Fruit fly (Drosophila melanogaster) whole organism, prepupa: ENCODE results near the gene CG42833.

Source experiments
- CG10669 ChIP-seq: fragments of 200-800 bp; sonication (Bioruptor generic); optimal IDR thresholded peaks from 3 replicates; lab custom pipeline; 2018; ENCODE audit warnings: missing biosample characterization, mild to moderate bottlenecking, missing genetic modification characterization, moderate library complexity
- CG11762 ChIP-seq: fragments of 200-800 bp; sonication (Bioruptor generic); optimal IDR thresholded peaks from 3 replicates; lab custom pipeline; 2016; ENCODE audit warnings: missing biosample characterization, missing genetic modification characterization; ENCODE audit not compliant: insufficient read depth
- CG1621 ChIP-seq: fragments of 200-800 bp; sonication (Bioruptor generic); optimal IDR thresholded peaks from 3 replicates; lab custom pipeline; 2018; ENCODE audit warnings: missing biosample characterization, mild to moderate bottlenecking, missing genetic modification characterization
- CG16779 ChIP-seq: fragments of 200-800 bp; sonication (Bioruptor generic); optimal IDR thresholded peaks from 3 replicates; lab custom pipeline; 2017; ENCODE audit warnings: missing biosample characterization, mild to moderate bottlenecking, missing genetic modification characterization
- CG3032 ChIP-seq: fragments of 200-800 bp; optimal IDR thresholded peaks from 2 replicates; lab custom pipeline; 2019; ENCODE audit warnings: missing biosample characterization, mild to moderate bottlenecking, missing genetic modification characterization, moderate library complexity
- CG31627 ChIP-seq: fragments of 200-800 bp; sonication (Bioruptor generic); optimal IDR thresholded peaks from 3 replicates; lab custom pipeline; 2016; ENCODE audit warnings: missing biosample characterization, missing genetic modification characterization
- CG34406 ChIP-seq: fragments of 200-800 bp; sonication (Bioruptor generic); optimal IDR thresholded peaks from 3 replicates; lab custom pipeline; 2016; ENCODE audit warnings: missing biosample characterization, missing genetic modification characterization
- CG3919 ChIP-seq: fragments of 200-800 bp; sonication (Bioruptor generic); optimal IDR thresholded peaks from 3 replicates; lab custom pipeline; 2016; ENCODE audit warnings: missing biosample characterization, missing genetic modification characterization
- CG6163 ChIP-seq: fragments of 200-800 bp; sonication (Bioruptor generic); IDR thresholded peaks from 3 replicates; pipeline ENCODE4 v1.3.6; 2022; ENCODE audit warnings: missing biosample characterization, missing genetic modification characterization
- CG6276 ChIP-seq: fragments of 200-800 bp; sonication (Bioruptor generic); optimal IDR thresholded peaks from 2 replicates; lab custom pipeline; 2017; ENCODE audit warnings: missing biosample characterization, mild to moderate bottlenecking, missing genetic modification characterization
- CG6792 ChIP-seq: fragments of 200-800 bp; sonication (Bioruptor generic); optimal IDR thresholded peaks from 3 replicates; lab custom pipeline; 2016; ENCODE audit warnings: missing biosample characterization, missing genetic modification characterization
- CG6808 ChIP-seq: fragments of 200-800 bp; sonication (Bioruptor generic); optimal IDR thresholded peaks from 3 replicates; lab custom pipeline; 2017; ENCODE audit warnings: missing biosample characterization, missing genetic modification characterization, mild to moderate bottlenecking, moderate library complexity, missing genetic modification reagents
- CG6854 ChIP-seq: fragments of 200-800 bp; sonication (Bioruptor generic); optimal IDR thresholded peaks from 2 replicates; lab custom pipeline; 2017; ENCODE audit warnings: missing biosample characterization, mild to moderate bottlenecking, missing genetic modification characterization
- CG7368 ChIP-seq: fragments of 200-800 bp; sonication (Bioruptor generic); optimal IDR thresholded peaks from 3 replicates; lab custom pipeline; 2016; ENCODE audit warnings: missing biosample characterization, missing genetic modification characterization
- CG8632 ChIP-seq: fragments of 200-800 bp; sonication (Bioruptor generic); optimal IDR thresholded peaks from 3 replicates; lab custom pipeline; 2016; ENCODE audit warnings: missing biosample characterization, missing genetic modification characterization
- CG9139 ChIP-seq: fragments of 200-800 bp; sonication (Bioruptor generic); optimal IDR thresholded peaks from 3 replicates; lab custom pipeline; 2017; ENCODE audit warnings: missing biosample characterization, mild to moderate bottlenecking, missing genetic modification characterization
- Eip78C ChIP-seq: fragments of 200-800 bp; sonication (Bioruptor generic); peaks from one replicate; lab custom pipeline; 2016; ENCODE audit warnings: missing biosample characterization, missing genetic modification characterization
- Eip93F ChIP-seq: fragments of 200-800 bp; sonication (Bioruptor generic); optimal IDR thresholded peaks from 2 replicates; lab custom pipeline; 2016; ENCODE audit warnings: missing biosample characterization, mild to moderate bottlenecking, missing genetic modification characterization
- Hr38 ChIP-seq: sonication (Bioruptor generic); optimal IDR thresholded peaks from 2 replicates; lab custom pipeline; 2016; ENCODE audit warnings: missing biosample characterization, missing genetic modification characterization
- Hr39 ChIP-seq: fragments of 200-800 bp; sonication (Bioruptor generic); optimal IDR thresholded peaks from 2 replicates; lab custom pipeline; 2016; ENCODE audit warnings: missing biosample characterization, missing genetic modification characterization
- Hr4 ChIP-seq: fragments of 200-800 bp; sonication (Bioruptor generic); optimal IDR thresholded peaks from 3 replicates; lab custom pipeline; 2016; ENCODE audit warnings: missing biosample characterization, missing genetic modification characterization
- Lpt ChIP-seq: fragments of 200-800 bp; sonication (Bioruptor generic); optimal IDR thresholded peaks from 3 replicates; lab custom pipeline; 2016; ENCODE audit warnings: missing biosample characterization, missing genetic modification characterization
- OdsH ChIP-seq: fragments of 200-800 bp; sonication (Bioruptor generic); optimal IDR thresholded peaks from 3 replicates; lab custom pipeline; 2016; ENCODE audit warnings: missing biosample characterization, missing genetic modification characterization
- Smox ChIP-seq: fragments of 200-800 bp; sonication (Bioruptor generic); optimal IDR thresholded peaks from 3 replicates; lab custom pipeline; 2016; ENCODE audit warnings: missing biosample characterization, missing genetic modification characterization
- Sox102F ChIP-seq: fragments of 200-800 bp; sonication (Bioruptor generic); optimal IDR thresholded peaks from 2 replicates; lab custom pipeline; 2016; ENCODE audit warnings: missing biosample characterization, mild to moderate bottlenecking, missing genetic modification characterization
- Sox15 ChIP-seq: fragments of 200-800 bp; sonication (Bioruptor generic); optimal IDR thresholded peaks from 3 replicates; lab custom pipeline; 2016; ENCODE audit warnings: missing biosample characterization, missing genetic modification characterization
- achi ChIP-seq: fragments of 200-800 bp; sonication (Bioruptor generic); optimal IDR thresholded peaks from 3 replicates; lab custom pipeline; 2016; ENCODE audit warnings: missing biosample characterization, missing genetic modification characterization
- acj6 ChIP-seq: fragments of 200-800 bp; sonication (Bioruptor generic); optimal IDR thresholded peaks from 3 replicates; lab custom pipeline; 2016; ENCODE audit warnings: missing biosample characterization, missing genetic modification characterization
- dac ChIP-seq: fragments of 200-800 bp; sonication (Bioruptor generic); optimal IDR thresholded peaks from 2 replicates; lab custom pipeline; 2017; ENCODE audit warnings: missing biosample characterization, mild to moderate bottlenecking, missing genetic modification characterization
- eg ChIP-seq: fragments of 200-800 bp; sonication (Bioruptor generic); IDR thresholded peaks from 3 replicates; pipeline ENCODE4 v1.3.6; 2022; ENCODE audit warnings: missing biosample characterization, missing genetic modification characterization
- esn ChIP-seq: fragments of 200-800 bp; sonication (Bioruptor generic); optimal IDR thresholded peaks from 2 replicates; lab custom pipeline; 2016; ENCODE audit warnings: missing biosample characterization, mild to moderate bottlenecking, missing genetic modification characterization, moderate library complexity
- fd85E ChIP-seq: fragments of 200-800 bp; sonication (Bioruptor generic); optimal IDR thresholded peaks from 3 replicates; lab custom pipeline; 2016; ENCODE audit warnings: missing biosample characterization, missing genetic modification characterization
- fkh ChIP-seq: fragments of 200-800 bp; sonication (Bioruptor generic); optimal IDR thresholded peaks from 3 replicates; lab custom pipeline; 2017; ENCODE audit warnings: missing biosample characterization, mild to moderate bottlenecking, missing genetic modification characterization, moderate library complexity
- net ChIP-seq: fragments of 200-800 bp; sonication (Bioruptor generic); optimal IDR thresholded peaks from 3 replicates; lab custom pipeline; 2016; ENCODE audit warnings: missing biosample characterization, missing genetic modification characterization
- pdm3 ChIP-seq: fragments of 200-800 bp; sonication (Bioruptor generic); optimal IDR thresholded peaks from 3 replicates; lab custom pipeline; 2016; ENCODE audit warnings: missing biosample characterization, missing genetic modification characterization
- salr ChIP-seq, 2 experiments: fragments of 200-800 bp; sonication (Bioruptor generic); optimal IDR thresholded peaks; 3 replicates each; lab custom pipeline; 2016 to 2018; ENCODE audit warnings: missing biosample characterization in 2 of 2, missing genetic modification characterization in 2 of 2, mild to moderate bottlenecking in 1 of 2
- spab ChIP-seq: fragments of 200-800 bp; sonication (Bioruptor generic); optimal IDR thresholded peaks from 2 replicates; lab custom pipeline; 2017; ENCODE audit warnings: missing biosample characterization, mild to moderate bottlenecking, missing genetic modification characterization, missing genetic modification reagents
- ss ChIP-seq, 2 experiments: fragments of 200-800 bp; sonication (Bioruptor generic); optimal IDR thresholded peaks; 2 replicates in 1 of 2; 3 replicates in 1 of 2; lab custom pipeline; 2017 to 2018; ENCODE audit warnings: mild to moderate bottlenecking in 2 of 2, missing biosample characterization in 2 of 2, missing genetic modification characterization in 2 of 2, moderate library complexity in 1 of 2
- svp ChIP-seq: fragments of 200-800 bp; sonication (Bioruptor generic); peaks from one replicate; lab custom pipeline; 2016; ENCODE audit warnings: missing biosample characterization, missing genetic modification characterization
- vri ChIP-seq: fragments of 200-800 bp; sonication (Bioruptor generic); optimal IDR thresholded peaks from 3 replicates; lab custom pipeline; 2016; ENCODE audit warnings: missing biosample characterization, mild to moderate bottlenecking, missing genetic modification characterization

Gene CG42833

DNA sequence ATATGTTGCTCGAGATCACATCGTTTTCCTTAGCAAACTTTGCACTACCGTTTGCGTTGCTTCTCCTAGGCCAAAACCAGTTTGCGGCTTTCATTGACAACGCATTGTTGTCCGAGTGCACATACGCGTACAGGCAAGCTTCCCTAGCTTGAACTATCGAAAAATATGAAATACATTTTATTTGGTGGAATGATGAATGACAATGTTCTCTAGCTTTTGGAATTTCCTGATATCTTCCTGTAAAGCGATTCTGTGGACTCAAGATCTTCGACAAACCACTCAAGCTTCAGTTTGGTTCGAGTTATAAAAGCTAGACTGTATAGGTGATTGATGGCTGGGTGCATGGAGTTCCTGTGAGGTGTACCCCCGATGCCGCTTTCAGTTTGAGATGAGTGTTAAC, 4.0 kb upstream of the CG42833 start (continued):
- TF ChIP-seq CG7368 (GFP tag; lab: Kevin White, UChicago): peak; percentile 75
- peak; percentile 74 for TF ChIP-seq CG6792 (GFP tag; lab: Kevin White, UChicago)
- TF ChIP-seq Eip93F: no peak
- no peak for TF ChIP-seq CG6854 (GFP tag; lab: Kevin White, UChicago)
- peak; percentile 62 for TF ChIP-seq CG9139
- peak; percentile 90 for TF ChIP-seq CG3919
- TF ChIP-seq CG6276: peak; percentile 83
- peak; percentile 85 for TF ChIP-seq achi (GFP tag; lab: Kevin White, UChicago)
- no peak for TF ChIP-seq fd85E
- TF ChIP-seq acj6 (GFP tag; lab: Kevin White, UChicago): peak; percentile 82
- TF ChIP-seq CG6163: peak; percentile 92
- peak; percentile 86 for TF ChIP-seq Lpt (GFP tag; lab: Kevin White, UChicago)
- TF ChIP-seq ss (GFP tag; optimal IDR thresholded peaks at IDR 0.05; lab: Kevin White, UChicago): peak; percentile 78 to 81
- peak; percentile 72 for TF ChIP-seq CG11762 (GFP tag; lab: Kevin White, UChicago)

DNA sequence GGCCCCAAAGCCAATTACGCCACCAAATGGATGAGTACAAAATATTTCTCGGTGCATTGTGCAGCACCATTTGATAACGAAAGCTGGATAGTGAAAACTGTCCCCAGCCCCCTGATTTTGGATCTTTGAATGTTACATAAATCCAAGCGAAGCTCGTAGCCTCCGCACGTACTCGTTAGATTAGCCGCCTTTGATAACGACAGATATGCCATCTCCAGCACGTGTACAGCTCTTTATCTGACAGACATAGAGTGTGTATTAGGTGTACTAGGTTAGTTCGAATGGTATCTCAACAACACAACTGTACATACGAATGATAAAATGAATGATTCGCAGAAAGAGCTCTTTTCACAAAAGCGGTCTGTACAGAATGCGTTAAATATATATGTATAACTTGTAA, 3.6 kb upstream of the CG42833 start:
- TF ChIP-seq spab (GFP tag; lab: Kevin White, UChicago) (no peak), Hr38 (GFP tag; lab: Kevin White, UChicago) (no peak), esn (GFP tag; lab: Kevin White, UChicago) (no peak), CG8632 (GFP tag; lab: Kevin White, UChicago) (no peak), CG6276 (no peak), OdsH (no peak), Eip78C (GFP tag; lab: Kevin White, UChicago) (no peak), CG1621 (no peak), CG9139 (no peak), CG3032 (tag; lab: Kevin White, UChicago) (no peak), vri (no peak), CG6792 (GFP tag; lab: Kevin White, UChicago) (no peak), pdm3 (no peak), Sox15 (GFP tag; lab: Kevin White, UChicago) (no peak), CG6808 (no peak), salr (GFP tag; optimal IDR thresholded peaks at IDR 0.05; lab: Kevin White, UChicago) (no peak), CG31627 (GFP tag; lab: Kevin White, UChicago) (no peak), fkh (no peak)

DNA sequence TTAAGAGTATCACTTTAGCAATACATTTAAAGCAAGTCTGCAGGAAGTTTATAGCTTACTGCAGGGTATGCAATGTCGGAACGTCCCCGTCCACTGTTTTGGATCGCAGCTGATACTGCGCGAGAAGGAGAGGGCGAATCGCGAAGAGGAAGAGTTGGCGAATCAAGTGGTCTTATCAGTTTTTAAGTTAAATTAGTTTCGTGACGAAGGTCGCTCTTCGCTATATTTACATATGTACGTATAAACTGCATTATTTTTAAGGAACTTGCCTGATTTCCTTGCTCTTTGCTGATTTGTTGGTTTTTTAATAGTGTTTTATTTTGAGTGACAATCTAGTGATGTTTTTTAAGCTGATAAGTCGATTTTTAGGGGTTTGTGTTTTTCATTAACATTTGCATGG, 2.7 kb upstream of the CG42833 start:
- TF ChIP-seq Hr39 (peak; percentile 19), esn (GFP tag; lab: Kevin White, UChicago) (no peak), OdsH (no peak)
- TF ChIP-seq, all 60 proteins: peak for 1

DNA sequence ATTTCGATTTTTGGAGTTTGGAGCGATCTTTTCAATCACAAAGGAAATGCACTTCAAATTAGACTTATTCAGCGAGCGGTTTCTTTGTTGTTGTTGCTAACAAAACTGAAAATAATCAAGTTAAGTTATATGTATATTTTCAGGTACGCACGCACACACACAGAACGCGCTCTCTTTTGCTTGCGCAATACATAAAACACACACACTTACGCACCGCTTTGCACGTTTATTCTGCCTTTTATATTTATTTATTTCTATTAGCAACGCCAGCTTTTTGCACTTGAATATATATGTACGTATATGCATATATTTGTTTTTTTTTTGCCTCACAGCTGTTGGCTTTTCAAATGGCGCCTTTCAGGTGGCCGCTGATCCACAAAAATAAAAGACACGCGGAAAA, 2.2 kb upstream of the CG42833 start:
- TF ChIP-seq Eip93F: peak; percentile 20
- TF ChIP-seq vri: peak; percentile 43
- no peak for TF ChIP-seq CG10669 (GFP tag; lab: Kevin White, UChicago)
- peak; percentile 12 for TF ChIP-seq fkh

DNA sequence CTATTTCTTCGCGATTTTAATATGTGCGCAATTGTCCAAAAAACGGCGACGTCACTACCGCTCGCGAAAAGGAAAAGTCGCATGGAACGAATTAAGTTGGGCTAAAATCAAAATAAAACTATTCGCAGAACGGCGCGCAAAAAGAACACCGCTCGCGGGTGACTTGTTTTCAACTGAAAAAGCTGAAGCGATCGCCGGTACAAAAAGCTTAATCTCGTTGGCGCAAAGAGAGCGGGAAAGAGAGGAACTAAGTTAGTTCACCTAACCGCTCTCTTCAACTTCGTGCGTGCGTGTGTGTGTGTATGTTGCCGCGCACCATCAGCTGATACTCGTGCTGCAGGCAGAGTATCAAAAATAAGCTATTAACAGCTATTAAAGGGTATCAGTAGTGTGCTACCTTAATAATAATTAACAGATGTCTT, 1.7 kb upstream of the CG42833 start, which contains the start of gene CG42674:
TSS of gene CG42674 (minus strand) at position 180 of the 422 bp plus-strand sequence.
- TF ChIP-seq vri (peak; percentile 57), Eip93F (no peak), Sox15 (GFP tag; lab: Kevin White, UChicago) (no peak), svp (GFP tag; lab: Kevin White, UChicago) (no peak), Sox102F (GFP tag; lab: Kevin White, UChicago) (peak; percentile 39), Hr4 (GFP tag; lab: Kevin White, UChicago) (no peak), eg (GFP tag; lab: Robert Waterston, UW) (peak; percentile 29; the same call in 1 of the 3 replicates), net (no peak), OdsH (no peak), Hr39 (no peak), Smox (no peak), Eip78C (GFP tag; lab: Kevin White, UChicago) (no peak), CG16779 (tag; lab: Kevin White, UChicago) (peak; percentile 24), fkh (no peak), dac (GFP tag; lab: Kevin White, UChicago) (no peak), CG9139 (peak; percentile 16), esn (GFP tag; lab: Kevin White, UChicago) (no peak), CG34406 (GFP tag; lab: Kevin White, UChicago) (no peak)
- TF ChIP-seq, all 60 proteins: peak for 5
